Worm (Caenorhabditis elegans) whole organism, mixed stage, embryonic: Measurements from ENCODE around the gene C49A9.2.

ENCODE experiments used
- M03D4.4 ChIP-seq: sonication (generic microtip); optimal IDR thresholded peaks from 2 replicates; lab custom pipeline; 2017; ENCODE audit warnings: mild to moderate bottlenecking, missing genetic modification characterization, missing compliant biosample characterization
- bed-3 ChIP-seq: fragments of 200-800 bp; sonication (Bioruptor generic); optimal IDR thresholded peaks from 3 replicates; lab custom pipeline; 2018; ENCODE audit warnings: mild to moderate bottlenecking, missing genetic modification characterization, moderate library complexity, missing compliant biosample characterization
- blmp-1 ChIP-seq: fragments of 150-350 bp; optimal IDR thresholded peaks from 2 replicates; lab custom pipeline; 2014; ENCODE audit warnings: missing biosample characterization, missing genetic modification characterization
- ceh-39 ChIP-seq: fragments of 150-350 bp; optimal IDR thresholded peaks from 2 replicates; lab custom pipeline; 2014; ENCODE audit warnings: missing biosample characterization, missing genetic modification characterization
- ceh-43 ChIP-seq: fragments of 200-800 bp; sonication (Bioruptor generic); optimal IDR thresholded peaks from 2 replicates; lab custom pipeline; 2018; ENCODE audit warnings: mild to moderate bottlenecking, missing genetic modification characterization, moderate library complexity, missing compliant biosample characterization
- ceh-83 ChIP-seq: fragments of 200-800 bp; sonication (Bioruptor generic); optimal IDR thresholded peaks from 2 replicates; lab custom pipeline; 2018; ENCODE audit warnings: mild to moderate bottlenecking, missing genetic modification characterization, missing compliant biosample characterization
- ces-1 ChIP-seq: fragments of 150-350 bp; optimal IDR thresholded peaks from 2 replicates; lab custom pipeline; 2014; ENCODE audit warnings: missing biosample characterization, missing genetic modification reagents, missing genetic modification characterization
- drap-1 ChIP-seq: fragments of 200-800 bp; sonication (Bioruptor generic); optimal IDR thresholded peaks from 3 replicates; lab custom pipeline; 2018; ENCODE audit warnings: mild to moderate bottlenecking, missing genetic modification characterization, missing compliant biosample characterization
- elt-1 ChIP-seq: sonication (generic microtip); optimal IDR thresholded peaks from 2 replicates; lab custom pipeline; 2017; ENCODE audit warnings: missing genetic modification characterization, mild to moderate bottlenecking, missing compliant biosample characterization, antibody characterized with exemption, moderate library complexity, borderline replicate concordance; ENCODE audit not compliant: insufficient read depth
- elt-3 ChIP-seq: fragments of 150-350 bp; optimal IDR thresholded peaks from 2 replicates; lab custom pipeline; 2014; ENCODE audit warnings: missing biosample characterization, missing genetic modification characterization
- flh-1 ChIP-seq: fragments of 200-800 bp; sonication (Bioruptor generic); optimal IDR thresholded peaks from 2 replicates; lab custom pipeline; 2018; ENCODE audit warnings: mild to moderate bottlenecking, missing genetic modification characterization, moderate library complexity, missing compliant biosample characterization
- ham-2 ChIP-seq: fragments of 200-800 bp; sonication (Bioruptor generic); optimal IDR thresholded peaks from 2 replicates; lab custom pipeline; 2018; ENCODE audit warnings: mild to moderate bottlenecking, missing genetic modification characterization, missing compliant biosample characterization
- lsy-2 ChIP-seq: fragments of 150-350 bp; optimal IDR thresholded peaks from 2 replicates; lab custom pipeline; 2014; ENCODE audit warnings: missing biosample characterization, missing genetic modification characterization
- mab-5 ChIP-seq: fragments of 150-350 bp; optimal IDR thresholded peaks from 2 replicates; lab custom pipeline; 2014; ENCODE audit warnings: missing biosample characterization, missing genetic modification characterization
- mep-1 ChIP-seq: fragments of 150-350 bp; optimal IDR thresholded peaks from 2 replicates; lab custom pipeline; 2017; ENCODE audit warnings: missing biosample characterization, missing genetic modification reagents, missing genetic modification characterization, inconsistent platforms
- mls-2 ChIP-seq: sonication (generic microtip); optimal IDR thresholded peaks from 2 replicates; lab custom pipeline; 2016; ENCODE audit warnings: mild to moderate bottlenecking, missing genetic modification characterization, moderate library complexity, missing compliant biosample characterization
- nhr-12 ChIP-seq: fragments of 150-350 bp; optimal IDR thresholded peaks from 2 replicates; lab custom pipeline; 2014; ENCODE audit warnings: missing biosample characterization, missing genetic modification characterization
- nhr-2 ChIP-seq: fragments of 150-350 bp; optimal IDR thresholded peaks from 2 replicates; lab custom pipeline; 2014; ENCODE audit warnings: missing biosample characterization, missing genetic modification characterization
- nhr-28 ChIP-seq: fragments of 150-350 bp; optimal IDR thresholded peaks from 2 replicates; lab custom pipeline; 2014; ENCODE audit warnings: missing biosample characterization, missing genetic modification characterization
- nhr-76 ChIP-seq: sonication (generic microtip); optimal IDR thresholded peaks from 2 replicates; lab custom pipeline; 2017; ENCODE audit warnings: missing biosample characterization, missing genetic modification characterization
- pha-4 ChIP-seq: fragments of 150-350 bp; optimal IDR thresholded peaks from 2 replicates; lab custom pipeline; 2018; ENCODE audit warnings: missing biosample characterization, missing genetic modification reagents, missing genetic modification characterization
- sem-2 ChIP-seq: fragments of 200-800 bp; sonication (Bioruptor generic); optimal IDR thresholded peaks from 2 replicates; lab custom pipeline; 2018; ENCODE audit warnings: mild to moderate bottlenecking, missing genetic modification characterization, missing compliant biosample characterization
- snpc-4 ChIP-seq: fragments of 150-350 bp; optimal IDR thresholded peaks from 2 replicates; lab custom pipeline; 2014; ENCODE audit warnings: missing biosample characterization, missing genetic modification characterization
- sptf-1 ChIP-seq: sonication (generic microtip); optimal IDR thresholded peaks from 2 replicates; lab custom pipeline; 2017; ENCODE audit warnings: mild to moderate bottlenecking, missing genetic modification characterization, moderate library complexity, missing compliant biosample characterization
- tbx-8 ChIP-seq: fragments of 200-800 bp; sonication (Bioruptor generic); optimal IDR thresholded peaks from 2 replicates; lab custom pipeline; 2018; ENCODE audit warnings: mild to moderate bottlenecking, missing genetic modification characterization, moderate library complexity, missing compliant biosample characterization
- unc-39 ChIP-seq: fragments of 150-350 bp; optimal IDR thresholded peaks from 2 replicates; lab custom pipeline; 2014; ENCODE audit warnings: missing biosample characterization, missing genetic modification characterization
- unc-62 ChIP-seq: fragments of 150-350 bp; optimal IDR thresholded peaks from 2 replicates; lab custom pipeline; 2014; ENCODE audit warnings: missing biosample characterization, missing genetic modification reagents, missing genetic modification characterization
- zip-8 ChIP-seq: fragments of 150-350 bp; optimal IDR thresholded peaks from 2 replicates; lab custom pipeline; 2014; ENCODE audit warnings: missing biosample characterization, missing genetic modification characterization
- ztf-11 ChIP-seq: fragments of 150-350 bp; optimal IDR thresholded peaks from 2 replicates; lab custom pipeline; 2014; ENCODE audit warnings: missing biosample characterization, missing genetic modification characterization

C49A9.2 gene

DNA sequence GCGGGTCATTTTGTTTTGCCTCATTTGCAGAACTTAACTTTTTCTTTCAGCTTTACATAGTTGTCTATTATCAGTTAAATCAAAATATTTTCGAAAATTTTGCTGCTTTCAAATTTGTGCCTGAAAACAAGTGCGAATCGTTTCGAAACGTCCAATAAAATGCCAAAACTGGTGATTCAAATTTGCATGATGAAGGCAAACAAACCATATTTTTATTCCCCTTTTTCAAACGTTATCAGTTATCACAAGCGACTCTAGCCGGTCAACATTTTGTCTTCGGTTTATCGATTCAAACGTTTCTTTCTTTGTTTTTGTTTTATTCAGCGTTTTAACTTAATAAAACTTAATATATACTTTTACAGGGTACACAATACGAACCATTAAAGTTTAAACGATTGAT, 14.7 kb upstream of the C49A9.2 start, which contains the start of the genes ugt-24 and C49A9.6:
TSS of gene ugt-24 (minus strand) at position 147 of the 400 bp plus-strand sequence.
TSS of gene C49A9.6 (plus strand) at position 363 of the 400 bp plus-strand sequence.
- TF ChIP-seq flh-1 (GFP tag; lab: Kevin White, UChicago), result no peak
- TF ChIP-seq nhr-12 (tag; lab: Kevin White, UChicago), result no peak
- no peak for TF ChIP-seq M03D4.4 (tag; lab: Kevin White, UChicago)
- no peak for TF ChIP-seq ztf-11 (tag; lab: Kevin White, UChicago)
- no peak for TF ChIP-seq drap-1 (GFP tag; lab: Kevin White, UChicago)
- TF ChIP-seq nhr-2, result no peak
- TF ChIP-seq ham-2, result no peak
- TF ChIP-seq lsy-2 (tag; lab: Kevin White, UChicago), result no peak
- TF ChIP-seq pha-4 (tag; lab: Kevin White, UChicago), result no peak

DNA sequence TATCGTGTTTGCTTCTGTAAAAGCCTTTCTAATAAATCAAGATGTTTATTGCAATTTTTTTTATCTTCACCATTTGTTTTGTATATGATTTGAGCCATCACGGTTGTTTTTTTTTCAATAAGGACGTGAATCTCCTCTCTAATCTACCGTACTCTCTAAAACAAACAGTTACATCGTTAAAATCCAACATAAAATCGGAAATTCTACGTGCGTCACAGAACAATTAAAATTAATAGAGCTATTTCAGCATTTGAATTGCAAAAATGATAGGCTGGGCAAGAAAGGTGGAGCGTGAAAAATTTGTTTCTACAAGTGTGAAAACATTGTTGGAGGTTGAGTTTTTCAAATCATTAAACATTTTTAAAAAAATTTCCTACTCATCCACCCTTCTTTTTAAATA, 11.8 kb upstream of the C49A9.2 start, which contains the start of gene C49A9.5:
TSS of gene C49A9.5 (plus strand) at position 271 of the 400 bp plus-strand sequence.
- TF ChIP-seq elt-1, result no peak
- TF ChIP-seq blmp-1 (tag; lab: Kevin White, UChicago), result no peak
- TF ChIP-seq nhr-2, result no peak
- no peak for TF ChIP-seq flh-1 (GFP tag; lab: Kevin White, UChicago)
- TF ChIP-seq ceh-39 (tag; lab: Kevin White, UChicago), result no peak
- no peak for TF ChIP-seq mab-5 (tag; lab: Kevin White, UChicago)
- TF ChIP-seq unc-62 (GFP tag; lab: Kevin White, UChicago), result no peak
- TF ChIP-seq nhr-76 (tag; lab: Kevin White, UChicago), result no peak
- no peak for TF ChIP-seq sem-2 (GFP tag; lab: Kevin White, UChicago)
- TF ChIP-seq bed-3 (GFP tag; lab: Kevin White, UChicago), result no peak
- TF ChIP-seq snpc-4 (tag; lab: Kevin White, UChicago), result no peak
- no peak for TF ChIP-seq unc-39 (tag; lab: Kevin White, UChicago)
- TF ChIP-seq zip-8 (tag; lab: Kevin White, UChicago), result no peak

- TF ChIP-seq mls-2, result no peak
- TF ChIP-seq M03D4.4 (tag; lab: Kevin White, UChicago), result no peak
- TF ChIP-seq nhr-12 (tag; lab: Kevin White, UChicago), result no peak
- no peak for TF ChIP-seq bed-3 (GFP tag; lab: Kevin White, UChicago)
- no peak for TF ChIP-seq ham-2
- TF ChIP-seq lsy-2 (tag; lab: Kevin White, UChicago), result no peak
- no peak for TF ChIP-seq snpc-4 (tag; lab: Kevin White, UChicago)
- no peak for TF ChIP-seq flh-1 (GFP tag; lab: Kevin White, UChicago)
- TF ChIP-seq elt-1, result no peak
- TF ChIP-seq ceh-83 (GFP tag; lab: Kevin White, UChicago), result no peak
- no peak for TF ChIP-seq sptf-1 (tag; lab: Kevin White, UChicago)
- TF ChIP-seq pha-4 (tag; lab: Kevin White, UChicago), result no peak
- TF ChIP-seq ces-1 (GFP tag; lab: Kevin White, UChicago), result no peak
- no peak for TF ChIP-seq tbx-8 (GFP tag; lab: Kevin White, UChicago)
- TF ChIP-seq unc-39 (tag; lab: Kevin White, UChicago), result no peak
- no peak for TF ChIP-seq ztf-11 (tag; lab: Kevin White, UChicago)
- TF ChIP-seq mep-1, result no peak
- no peak for TF ChIP-seq elt-3 (tag; lab: Kevin White, UChicago)
- TF ChIP-seq nhr-28 (tag; lab: Kevin White, UChicago), result no peak
- TF ChIP-seq nhr-2, result no peak
- TF ChIP-seq, all 35 proteins: peak for 0
These were observed 8.2 kb upstream of the C49A9.2 start, which contains the start of gene C49A9.9 for ce11 chrIV:6217066-6217465. TSS of gene C49A9.9 (plus strand) at chrIV:6217372.

DNA sequence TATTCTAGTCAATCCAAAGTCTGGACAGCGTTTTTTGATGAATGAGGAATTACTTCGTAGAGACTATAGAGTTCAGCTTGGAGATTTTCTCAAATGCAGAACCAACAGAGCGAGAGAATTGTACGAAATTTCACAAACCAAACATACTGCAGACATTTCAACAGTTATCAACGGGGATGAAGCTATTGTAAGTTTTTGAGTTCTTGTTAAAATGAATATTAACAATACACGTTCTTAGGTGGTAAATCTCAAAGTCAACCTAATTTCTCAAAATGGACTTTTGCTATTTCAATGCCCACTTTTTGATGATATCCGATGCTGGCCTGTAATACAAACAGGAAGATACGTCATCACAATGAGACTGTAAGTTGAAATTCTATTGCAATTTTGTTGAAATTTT, 7.7 kb upstream of the C49A9.2 start:
- TF ChIP-seq bed-3 (GFP tag; lab: Kevin White, UChicago), result no peak
- TF ChIP-seq zip-8 (tag; lab: Kevin White, UChicago), result no peak
- TF ChIP-seq ceh-43 (GFP tag; lab: Kevin White, UChicago), result no peak

- TF ChIP-seq tbx-8 (GFP tag; lab: Kevin White, UChicago) (no peak), ceh-43 (GFP tag; lab: Kevin White, UChicago) (no peak), snpc-4 (tag; lab: Kevin White, UChicago) (no peak)
These were observed 5.8 kb upstream of the C49A9.2 start, which contains the start of gene C49A9.4 for ce11 chrIV:6219429-6219828. TSS of gene C49A9.4 (plus strand) at chrIV:6219693.
